Worm (Caenorhabditis elegans) whole organism, mixed stage, embryonic: ENCODE measurements around the gene F37A8.5.

ENCODE experiments used
- M03D4.4 ChIP-seq: sonication (generic microtip); optimal IDR thresholded peaks from 2 replicates; lab custom pipeline; 2017; ENCODE audit warnings: mild to moderate bottlenecking, missing genetic modification characterization, missing compliant biosample characterization
- bed-3 ChIP-seq: fragments of 200-800 bp; sonication (Bioruptor generic); optimal IDR thresholded peaks from 3 replicates; lab custom pipeline; 2018; ENCODE audit warnings: mild to moderate bottlenecking, missing genetic modification characterization, moderate library complexity, missing compliant biosample characterization
- blmp-1 ChIP-seq: fragments of 150-350 bp; optimal IDR thresholded peaks from 2 replicates; lab custom pipeline; 2014; ENCODE audit warnings: missing biosample characterization, missing genetic modification characterization
- ceh-39 ChIP-seq: fragments of 150-350 bp; optimal IDR thresholded peaks from 2 replicates; lab custom pipeline; 2014; ENCODE audit warnings: missing biosample characterization, missing genetic modification characterization
- ceh-43 ChIP-seq: fragments of 200-800 bp; sonication (Bioruptor generic); optimal IDR thresholded peaks from 2 replicates; lab custom pipeline; 2018; ENCODE audit warnings: mild to moderate bottlenecking, missing genetic modification characterization, moderate library complexity, missing compliant biosample characterization
- ceh-83 ChIP-seq: fragments of 200-800 bp; sonication (Bioruptor generic); optimal IDR thresholded peaks from 2 replicates; lab custom pipeline; 2018; ENCODE audit warnings: mild to moderate bottlenecking, missing genetic modification characterization, missing compliant biosample characterization
- cnd-1 ChIP-seq: fragments of 200-800 bp; sonication (Bioruptor generic); optimal IDR thresholded peaks from 2 replicates; lab custom pipeline; 2018; ENCODE audit warnings: mild to moderate bottlenecking, missing genetic modification characterization, missing compliant biosample characterization
- drap-1 ChIP-seq: fragments of 200-800 bp; sonication (Bioruptor generic); optimal IDR thresholded peaks from 3 replicates; lab custom pipeline; 2018; ENCODE audit warnings: mild to moderate bottlenecking, missing genetic modification characterization, missing compliant biosample characterization
- elt-1 ChIP-seq: sonication (generic microtip); optimal IDR thresholded peaks from 2 replicates; lab custom pipeline; 2017; ENCODE audit warnings: missing genetic modification characterization, mild to moderate bottlenecking, missing compliant biosample characterization, antibody characterized with exemption, moderate library complexity, borderline replicate concordance; ENCODE audit not compliant: insufficient read depth
- elt-3 ChIP-seq: fragments of 150-350 bp; optimal IDR thresholded peaks from 2 replicates; lab custom pipeline; 2014; ENCODE audit warnings: missing biosample characterization, missing genetic modification characterization
- flh-1 ChIP-seq: fragments of 200-800 bp; sonication (Bioruptor generic); optimal IDR thresholded peaks from 2 replicates; lab custom pipeline; 2018; ENCODE audit warnings: mild to moderate bottlenecking, missing genetic modification characterization, moderate library complexity, missing compliant biosample characterization
- hlh-1 ChIP-seq: fragments of 150-350 bp; optimal IDR thresholded peaks from 2 replicates; lab custom pipeline; 2014; ENCODE audit warnings: missing biosample characterization, missing genetic modification reagents, missing genetic modification characterization
- lin-13 ChIP-seq: fragments of 150-350 bp; optimal IDR thresholded peaks from 2 replicates; lab custom pipeline; 2014; ENCODE audit warnings: missing biosample characterization, missing genetic modification characterization
- lsy-2 ChIP-seq: fragments of 150-350 bp; optimal IDR thresholded peaks from 2 replicates; lab custom pipeline; 2014; ENCODE audit warnings: missing biosample characterization, missing genetic modification characterization
- mab-5 ChIP-seq: fragments of 150-350 bp; optimal IDR thresholded peaks from 2 replicates; lab custom pipeline; 2014; ENCODE audit warnings: missing biosample characterization, missing genetic modification characterization
- mep-1 ChIP-seq: fragments of 150-350 bp; optimal IDR thresholded peaks from 2 replicates; lab custom pipeline; 2017; ENCODE audit warnings: missing biosample characterization, missing genetic modification reagents, missing genetic modification characterization, inconsistent platforms
- mls-2 ChIP-seq: sonication (generic microtip); optimal IDR thresholded peaks from 2 replicates; lab custom pipeline; 2016; ENCODE audit warnings: mild to moderate bottlenecking, missing genetic modification characterization, moderate library complexity, missing compliant biosample characterization
- nhr-2 ChIP-seq: fragments of 150-350 bp; optimal IDR thresholded peaks from 2 replicates; lab custom pipeline; 2014; ENCODE audit warnings: missing biosample characterization, missing genetic modification characterization
- nhr-237 ChIP-seq: fragments of 150-350 bp; optimal IDR thresholded peaks from 2 replicates; lab custom pipeline; 2014; ENCODE audit warnings: missing biosample characterization, missing genetic modification characterization
- nhr-28 ChIP-seq: fragments of 150-350 bp; optimal IDR thresholded peaks from 2 replicates; lab custom pipeline; 2014; ENCODE audit warnings: missing biosample characterization, missing genetic modification characterization
- nhr-76 ChIP-seq: sonication (generic microtip); optimal IDR thresholded peaks from 2 replicates; lab custom pipeline; 2017; ENCODE audit warnings: missing biosample characterization, missing genetic modification characterization
- pha-4 ChIP-seq: fragments of 150-350 bp; optimal IDR thresholded peaks from 2 replicates; lab custom pipeline; 2018; ENCODE audit warnings: missing biosample characterization, missing genetic modification reagents, missing genetic modification characterization
- sem-2 ChIP-seq: fragments of 200-800 bp; sonication (Bioruptor generic); optimal IDR thresholded peaks from 2 replicates; lab custom pipeline; 2018; ENCODE audit warnings: mild to moderate bottlenecking, missing genetic modification characterization, missing compliant biosample characterization
- snpc-4 ChIP-seq: fragments of 150-350 bp; optimal IDR thresholded peaks from 2 replicates; lab custom pipeline; 2014; ENCODE audit warnings: missing biosample characterization, missing genetic modification characterization
- sptf-1 ChIP-seq: sonication (generic microtip); optimal IDR thresholded peaks from 2 replicates; lab custom pipeline; 2017; ENCODE audit warnings: mild to moderate bottlenecking, missing genetic modification characterization, moderate library complexity, missing compliant biosample characterization
- tbx-8 ChIP-seq: fragments of 200-800 bp; sonication (Bioruptor generic); optimal IDR thresholded peaks from 2 replicates; lab custom pipeline; 2018; ENCODE audit warnings: mild to moderate bottlenecking, missing genetic modification characterization, moderate library complexity, missing compliant biosample characterization
- unc-120 ChIP-seq: sonication (generic microtip); optimal IDR thresholded peaks from 2 replicates; lab custom pipeline; 2017; ENCODE audit warnings: missing genetic modification characterization, missing compliant biosample characterization; ENCODE audit not compliant: poor library complexity, severe bottlenecking
- unc-39 ChIP-seq: fragments of 150-350 bp; optimal IDR thresholded peaks from 2 replicates; lab custom pipeline; 2014; ENCODE audit warnings: missing biosample characterization, missing genetic modification characterization
- unc-62 ChIP-seq: fragments of 150-350 bp; optimal IDR thresholded peaks from 2 replicates; lab custom pipeline; 2014; ENCODE audit warnings: missing biosample characterization, missing genetic modification reagents, missing genetic modification characterization
- zip-8 ChIP-seq: fragments of 150-350 bp; optimal IDR thresholded peaks from 2 replicates; lab custom pipeline; 2014; ENCODE audit warnings: missing biosample characterization, missing genetic modification characterization

The F37A8.5 gene

DNA sequence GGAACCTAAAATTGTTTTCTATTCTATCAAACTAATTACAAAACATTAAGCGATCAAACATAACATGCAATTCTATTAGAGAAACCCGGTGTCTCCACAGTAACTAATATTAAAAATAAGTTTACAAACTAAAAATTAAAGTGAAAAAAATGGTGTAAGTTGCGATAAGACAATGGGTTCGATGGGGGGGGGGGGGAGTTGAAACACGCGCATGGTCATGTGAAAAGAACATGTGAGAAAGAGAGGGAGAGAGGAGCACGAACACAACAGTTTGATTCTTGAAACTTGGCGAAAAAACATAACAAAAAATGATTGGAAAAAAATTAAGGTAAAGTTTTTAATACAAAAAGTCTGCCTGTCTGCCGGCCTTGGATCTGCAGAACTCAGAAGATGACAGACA lies 20.6 kb downstream of the F37A8.5 start:
- TF ChIP-seq ceh-83 (no peak), nhr-2 (tag; lab: Kevin White, UChicago) (no peak), bed-3 (no peak), nhr-76 (tag; lab: Kevin White, UChicago) (no peak), elt-1 (tag; lab: Kevin White, UChicago) (no peak), ceh-43 (GFP tag; lab: Kevin White, UChicago) (no peak), lsy-2 (tag; lab: Kevin White, UChicago) (no peak), lin-13 (tag; lab: Kevin White, UChicago) (no peak), cnd-1 (tag; lab: Kevin White, UChicago) (no peak), unc-120 (tag; lab: Kevin White, UChicago) (no peak), blmp-1 (tag; lab: Kevin White, UChicago) (no peak), ceh-39 (no peak), snpc-4 (tag; lab: Kevin White, UChicago) (no peak), sem-2 (GFP tag; lab: Kevin White, UChicago) (no peak), M03D4.4 (tag; lab: Kevin White, UChicago) (no peak), elt-3 (no peak), nhr-28 (no peak)

DNA sequence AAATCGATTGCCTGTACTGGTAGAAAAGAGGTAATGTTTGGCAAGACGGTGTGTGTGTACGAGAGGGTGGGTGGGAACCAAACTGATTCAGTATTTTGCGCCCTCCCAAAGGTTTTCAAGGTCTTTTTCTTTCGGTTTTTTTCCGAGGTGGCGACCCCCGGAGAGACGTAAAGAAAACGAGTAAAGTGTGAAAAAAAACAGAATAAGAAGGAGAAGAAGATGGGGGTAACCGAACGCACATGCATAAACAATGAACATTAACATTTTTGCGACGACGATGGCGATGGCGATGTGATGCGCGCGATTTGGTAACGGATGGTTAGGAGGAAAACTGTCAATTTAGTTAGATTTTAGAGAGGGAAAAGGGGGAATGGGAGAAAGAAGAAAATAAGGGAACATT lies 22.0 kb downstream of the F37A8.5 start:
- TF ChIP-seq mab-5 = no peak
- TF ChIP-seq nhr-237 (tag; lab: Kevin White, UChicago) = no peak
- no peak for TF ChIP-seq nhr-2 (tag; lab: Kevin White, UChicago)

DNA sequence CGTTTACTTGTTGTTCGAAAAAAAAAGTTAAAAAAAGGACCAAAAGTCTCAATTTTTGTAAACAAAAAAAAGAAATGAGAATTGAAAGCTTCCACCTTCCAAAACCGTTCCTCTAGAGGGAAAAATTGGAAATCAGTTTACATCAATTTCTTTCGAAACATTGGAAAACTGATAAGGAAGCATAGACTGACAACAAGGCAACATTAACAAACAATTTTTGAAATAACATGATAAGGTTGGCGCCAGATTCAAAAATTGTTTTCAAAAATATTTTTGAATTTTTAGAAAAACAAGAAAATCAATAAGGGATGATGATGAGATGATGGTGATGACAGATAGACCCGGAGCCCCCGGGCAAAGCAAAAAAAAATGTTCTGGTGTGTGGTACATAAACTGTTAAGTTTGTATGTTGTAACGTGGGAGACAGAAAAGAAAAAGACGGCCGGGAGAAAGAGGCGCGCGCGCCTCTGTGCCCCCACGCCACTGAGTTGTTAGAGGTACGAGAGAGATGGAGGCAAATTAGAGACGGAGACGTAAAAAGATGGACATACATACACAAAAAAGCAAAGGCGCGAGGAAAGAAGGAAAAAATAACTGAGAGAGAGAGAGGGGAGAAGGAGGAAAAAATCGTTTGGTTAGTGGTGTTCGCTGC lies 23.7 kb downstream of the F37A8.5 start:
- TF ChIP-seq mep-1 (tag; lab: Kevin White, UChicago) = no peak
- TF ChIP-seq unc-120 (tag; lab: Kevin White, UChicago) = no peak
- TF ChIP-seq zip-8 (tag; lab: Kevin White, UChicago) = no peak
- TF ChIP-seq nhr-237 (tag; lab: Kevin White, UChicago) = no peak
- no peak for TF ChIP-seq blmp-1 (tag; lab: Kevin White, UChicago)
- TF ChIP-seq mab-5 = no peak
- TF ChIP-seq mls-2 (tag; lab: Kevin White, UChicago) = no peak
- no peak for TF ChIP-seq drap-1 (GFP tag; lab: Kevin White, UChicago)

DNA sequence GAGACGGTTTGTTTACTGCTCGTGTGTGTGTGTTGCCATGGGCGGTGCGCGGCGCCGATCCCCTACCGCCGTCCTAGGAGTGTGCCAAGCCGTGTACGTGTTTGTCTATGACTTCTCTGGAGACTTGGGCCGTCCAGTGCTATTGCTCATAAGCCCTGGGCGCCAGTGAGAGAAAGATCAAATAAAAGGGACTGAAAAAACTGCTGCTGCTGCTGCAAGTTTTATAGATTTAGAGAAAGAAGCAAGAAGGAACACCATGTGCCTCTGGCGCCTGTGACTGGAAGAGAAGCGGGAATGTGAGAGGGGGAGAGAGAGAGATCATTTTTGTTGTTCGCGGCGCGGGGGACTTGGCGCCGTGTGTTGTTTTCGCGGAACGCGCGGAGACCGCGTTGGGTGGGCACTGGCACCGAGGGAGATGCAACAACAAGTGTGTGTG lies 27.6 kb downstream of the F37A8.5 start:
- TF ChIP-seq nhr-237 (tag; lab: Kevin White, UChicago) = no peak
- peak; percentile 25 for TF ChIP-seq unc-120 (tag; lab: Kevin White, UChicago)
- TF ChIP-seq sptf-1 = no peak
- TF ChIP-seq, all 35 proteins: peak for 1

DNA sequence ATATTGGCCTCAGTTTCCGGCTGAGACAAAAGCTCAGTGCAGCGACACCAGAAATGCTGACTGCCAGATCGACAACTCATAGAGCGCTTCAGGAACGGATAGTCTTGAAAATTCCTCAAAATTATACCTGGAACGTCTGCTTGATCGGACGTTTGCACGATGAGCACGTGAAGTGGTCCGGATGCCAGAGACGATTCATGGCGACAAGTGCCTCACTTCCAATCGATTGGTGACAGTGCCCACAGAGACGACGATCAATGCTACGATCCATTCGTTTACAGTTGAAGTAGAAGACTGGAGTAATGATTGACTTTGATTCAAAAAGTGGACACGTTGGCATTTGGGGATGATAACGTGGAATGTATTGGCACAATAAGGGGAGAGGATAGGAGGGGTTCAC lies 29.9 kb downstream of the F37A8.5 start, which contains the start of gene Y1A5A.1:
Gene Y1A5A.1 (minus strand): TSS at position 294 of the 400 bp plus-strand sequence.
- no peak for TF ChIP-seq tbx-8

DNA sequence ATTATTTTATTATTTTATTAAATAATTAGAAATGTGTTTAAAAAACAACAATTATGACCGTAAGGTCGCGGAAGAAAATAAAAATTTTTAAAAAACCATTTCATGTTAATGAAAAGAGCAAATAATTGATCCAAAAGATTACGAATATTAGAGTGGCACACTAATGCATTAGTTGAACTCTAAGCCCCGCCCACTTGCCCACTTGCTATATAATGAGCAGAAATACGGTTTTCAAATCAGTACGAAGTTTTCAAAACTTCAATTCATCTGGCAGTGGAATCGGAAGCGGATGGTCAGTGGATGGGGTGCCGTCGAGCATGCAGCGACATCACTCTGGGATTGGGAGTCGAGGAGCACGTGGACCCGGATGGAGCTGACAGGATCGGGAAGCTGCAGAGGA lies 31.3 kb downstream of the F37A8.5 start, which contains the start of gene C36E8.6:
Gene C36E8.6 (plus strand): TSS at position 301 of the 400 bp plus-strand sequence.
- no peak for TF ChIP-seq nhr-237 (tag; lab: Kevin White, UChicago)
- TF ChIP-seq ceh-43 (GFP tag; lab: Kevin White, UChicago) = no peak
- TF ChIP-seq pha-4 (tag; lab: Kevin White, UChicago) = no peak
- no peak for TF ChIP-seq flh-1 (GFP tag; lab: Kevin White, UChicago)

DNA sequence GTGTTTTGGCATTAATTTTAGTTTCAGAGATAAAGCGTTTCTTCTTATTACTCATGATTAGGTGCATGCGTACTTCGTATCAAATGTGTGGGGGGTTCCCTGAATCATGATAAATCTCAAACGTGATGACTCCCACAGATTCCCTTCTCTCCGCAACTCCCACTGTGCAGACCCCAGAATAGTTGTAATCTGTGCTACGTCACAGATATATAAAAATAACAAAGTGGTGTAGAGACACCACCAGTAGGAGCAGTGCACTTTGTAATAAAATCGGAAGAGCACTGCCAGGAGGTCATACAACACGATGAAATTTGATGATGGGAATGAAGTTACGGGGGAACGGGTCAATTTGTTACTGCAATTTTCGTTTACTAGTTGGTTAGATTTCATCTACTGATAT lies 34.9 kb downstream of the F37A8.5 start:
- TF ChIP-seq unc-62 (GFP tag; lab: Kevin White, UChicago) = peak; percentile 2
- peak; percentile 75 for TF ChIP-seq hlh-1
- TF ChIP-seq unc-39 = no peak
- TF ChIP-seq nhr-237 (tag; lab: Kevin White, UChicago) = no peak
- no peak for TF ChIP-seq lin-13 (tag; lab: Kevin White, UChicago)
- no peak for TF ChIP-seq snpc-4 (tag; lab: Kevin White, UChicago)
- no peak for TF ChIP-seq zip-8 (tag; lab: Kevin White, UChicago)
- TF ChIP-seq flh-1 (GFP tag; lab: Kevin White, UChicago) = no peak
